Worm (Caenorhabditis elegans) whole organism, L1 larva: Measurements from ENCODE around the gene irld-49.

Source experiments
- C16A3.4 ChIP-seq: fragments of 150-350 bp; optimal IDR thresholded peaks from 2 replicates; lab custom pipeline; 2014; ENCODE audit warnings: missing biosample characterization, missing genetic modification characterization
- aly-2 ChIP-seq: fragments of 150-350 bp; optimal IDR thresholded peaks from 2 replicates; lab custom pipeline; 2014; ENCODE audit warnings: missing biosample characterization, missing genetic modification characterization
- ama-1 ChIP-seq: fragments of 150-350 bp; optimal IDR thresholded peaks from 2 replicates; lab custom pipeline; 2014
- dpl-1 ChIP-seq, 3 experiments: fragments of 150-350 bp in 2 of 3; sonication (generic microtip) in 1 of 3; optimal IDR thresholded peaks; 2 replicates each; lab custom pipeline; 2014 to 2017; ENCODE audit warnings: missing biosample characterization in 3 of 3, missing genetic modification characterization in 3 of 3, missing genetic modification reagents in 3 of 3
- egl-13 ChIP-seq: sonication (generic microtip); optimal IDR thresholded peaks from 2 replicates; lab custom pipeline; 2016; ENCODE audit warnings: missing genotype, missing genetic modification reagents, missing genetic modification characterization, missing compliant biosample characterization
- fkh-8 ChIP-seq: sonication (generic microtip); optimal IDR thresholded peaks from 2 replicates; lab custom pipeline; 2016; ENCODE audit warnings: mild to moderate bottlenecking, missing genetic modification characterization, missing compliant biosample characterization
- lin-13 ChIP-seq: fragments of 150-350 bp; optimal IDR thresholded peaks from 2 replicates; lab custom pipeline; 2014; ENCODE audit warnings: missing biosample characterization, missing genetic modification reagents, missing genetic modification characterization
- nhr-19 ChIP-seq: fragments of 200-800 bp; sonication (Bioruptor generic); conservative IDR thresholded peaks from 2 replicates; pipeline ENCODE4 v1.3.6; 2022; ENCODE audit warnings: missing genetic modification characterization, missing compliant biosample characterization
- nhr-77 ChIP-seq: fragments of 150-350 bp; optimal IDR thresholded peaks from 2 replicates; lab custom pipeline; 2014; ENCODE audit warnings: missing biosample characterization, missing genetic modification characterization
- pag-3 ChIP-seq: sonication (generic microtip); optimal IDR thresholded peaks from 2 replicates; lab custom pipeline; 2017; ENCODE audit warnings: missing genetic modification characterization, mild to moderate bottlenecking, missing compliant biosample characterization, antibody characterized with exemption, borderline replicate concordance; ENCODE audit not compliant: insufficient read depth
- zag-1 ChIP-seq: fragments of 150-350 bp; optimal IDR thresholded peaks from 2 replicates; lab custom pipeline; 2014; ENCODE audit warnings: missing biosample characterization, missing genetic modification characterization
- ztf-4 ChIP-seq: fragments of 150-350 bp; optimal IDR thresholded peaks from 2 replicates; lab custom pipeline; 2014; ENCODE audit warnings: missing biosample characterization, missing genetic modification characterization

ce11 chrII:2919074-2919857, 24.7 kb upstream of the irld-49 start, which contains the start of the genes ncap-1 and Y110A2AR.1:
- no peak for TF ChIP-seq zag-1
- no peak for TF ChIP-seq ztf-4 (tag; lab: Kevin White, UChicago)
- no peak for TF ChIP-seq egl-13
- TF ChIP-seq ama-1 (lab: Kevin White, UChicago) = no peak
- no peak for TF ChIP-seq fkh-8
- TF ChIP-seq nhr-19 (GFP tag; lab: Robert Waterston, UW) = no peak
- TF ChIP-seq aly-2 (tag; lab: Kevin White, UChicago) = no peak
- peak; percentile 49 to 83 (median 74) for TF ChIP-seq dpl-1 (GFP tag; optimal IDR thresholded peaks at IDR 0.05; lab: Kevin White, UChicago)
- no peak for TF ChIP-seq pag-3
- TF ChIP-seq lin-13 (GFP tag; lab: Kevin White, UChicago) = no peak
- TF ChIP-seq C16A3.4 = no peak
- no peak for TF ChIP-seq nhr-77 (tag; lab: Kevin White, UChicago)
